Fruit fly (Drosophila melanogaster): ENCODE data around the gene gdl-ORF39.
A peak's percentile ranks its signal among the peaks of the same experiment; 100 is the strongest.

The gdl-ORF39 gene

DNA sequence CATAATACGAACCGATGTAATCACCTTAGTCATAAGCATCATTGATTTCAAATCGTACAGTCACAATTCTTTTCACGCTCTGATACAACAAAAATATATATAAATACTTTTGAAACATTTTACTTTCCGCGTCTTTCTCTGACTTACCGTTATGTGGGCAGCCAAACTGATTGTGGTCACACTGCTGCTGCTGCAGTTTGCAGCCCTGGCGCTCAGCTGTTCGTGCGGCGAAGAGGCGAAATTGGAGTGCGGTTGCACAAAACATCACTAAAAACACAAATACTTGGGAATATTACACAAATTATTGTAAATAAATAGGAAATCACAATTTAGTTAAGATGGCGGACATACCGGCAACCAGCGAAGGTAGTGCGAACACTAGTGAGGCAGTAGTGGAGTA lies at the start of gene gdl-ORF39, which contains the start of gene gdl:
Gene gdl-ORF39, plus strand, starts transcription at position 48 of the 400 bp plus-strand sequence.
Gene gdl, plus strand, starts transcription at position 48 of the 400 bp plus-strand sequence.
- TF ChIP-seq CG8478 (optimal IDR thresholded peaks at IDR 0.05) (no peak), CTCF (optimal IDR thresholded peaks at IDR 0.05) (no peak)

- no peak for TF ChIP-seq CTCF (optimal IDR thresholded peaks at IDR 0.05)
These were observed 35.2 kb upstream of the gdl-ORF39 start, which contains the start of gene cocoon for dm6 chr3L:15474010-15474409. cocoon (minus strand) TSS chr3L:15474110.

- TF ChIP-seq CG8478 (optimal IDR thresholded peaks at IDR 0.05): no peak
- TF ChIP-seq CTCF (optimal IDR thresholded peaks at IDR 0.05): no peak
These were observed 23.9 kb upstream of the gdl-ORF39 start, which contains the start of gene Ran-like for dm6 chr3L:15485302-15485701. Ran-like (minus strand) TSS chr3L:15485402.

dm6 chr3L:15493886-15494598 lies 15.2 kb upstream of the gdl-ORF39 start:
- TF ChIP-seq CG8478 (optimal IDR thresholded peaks at IDR 0.05) (no peak), CTCF (optimal IDR thresholded peaks at IDR 0.05) (no peak)

DNA sequence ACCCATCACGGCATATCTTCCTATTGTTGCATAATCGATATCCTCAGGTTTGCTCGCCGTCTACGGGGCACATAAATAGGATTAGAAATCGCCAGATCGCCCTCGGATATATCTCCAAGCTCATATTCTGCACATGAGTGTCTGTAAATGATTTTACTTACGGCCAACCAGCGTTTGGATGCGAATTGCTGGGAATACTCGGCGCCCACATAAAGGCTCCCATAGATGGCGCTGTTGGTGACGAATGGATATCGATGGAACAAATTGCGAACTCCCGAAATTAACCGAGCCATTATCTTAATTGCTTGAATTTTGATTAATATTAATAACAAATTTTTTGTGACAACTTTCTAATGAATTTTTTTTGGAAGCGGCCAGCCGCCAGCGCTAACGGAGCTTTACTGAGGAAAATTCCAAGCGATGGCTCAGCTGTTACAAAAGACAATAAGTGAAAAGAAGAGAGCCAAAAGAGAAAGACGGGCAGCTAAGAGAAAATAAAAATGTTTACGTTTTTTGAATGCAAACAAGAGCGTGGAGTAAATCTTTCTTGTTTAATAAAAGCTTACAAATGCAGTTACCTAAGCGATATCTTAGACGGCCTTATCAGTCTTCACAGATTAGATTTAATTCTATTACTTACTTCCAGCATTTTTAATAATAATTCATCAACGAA lies 14.5 kb upstream of the gdl-ORF39 start:
- TF ChIP-seq CTCF (optimal IDR thresholded peaks at IDR 0.05) (peak; percentile 54 to 68), CG8478 (optimal IDR thresholded peaks at IDR 0.05) (no peak)

DNA sequence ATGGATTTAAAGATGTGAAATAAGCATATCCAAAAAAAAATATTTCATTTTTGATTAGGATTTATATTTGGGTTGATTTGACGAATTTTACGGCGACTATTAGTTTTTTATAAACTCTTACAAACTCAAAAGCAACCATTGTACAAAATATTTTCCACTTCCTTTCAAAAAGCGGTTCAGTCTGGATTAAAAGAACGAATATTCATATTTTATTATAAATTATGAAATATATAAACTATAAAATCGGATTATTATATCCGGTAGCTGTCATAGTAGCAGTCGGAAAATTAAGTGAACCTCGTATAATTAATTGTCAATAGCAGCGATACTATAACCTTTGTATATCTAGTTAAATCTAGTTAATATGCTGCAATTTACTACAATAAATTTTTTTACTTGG lies 13.8 kb upstream of the gdl-ORF39 start, which contains the start of gene CG12355:
Gene CG12355, minus strand, starts transcription at position 101 of the 400 bp plus-strand sequence.
- TF ChIP-seq CG8478 (optimal IDR thresholded peaks at IDR 0.05) (no peak), CTCF (optimal IDR thresholded peaks at IDR 0.05) (no peak)

DNA sequence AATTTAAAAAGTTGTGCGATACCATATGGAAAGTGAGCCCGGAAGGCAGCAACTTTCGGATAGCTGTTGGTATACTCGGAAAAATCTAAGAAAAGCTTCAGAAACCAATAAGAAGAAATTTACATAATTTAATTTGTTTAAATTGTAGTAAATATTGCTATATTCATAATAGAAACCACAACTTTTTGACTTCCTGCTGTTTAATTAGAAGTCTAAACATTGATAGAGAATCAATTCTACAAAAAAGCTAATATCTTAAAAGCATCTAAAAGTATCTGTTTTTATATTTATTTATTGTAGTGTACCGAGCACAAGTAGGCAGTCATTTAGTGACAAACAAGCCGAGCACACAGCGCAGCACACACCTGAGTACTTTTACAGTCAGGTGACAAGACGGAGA lies 13.0 kb upstream of the gdl-ORF39 start, which contains the start of gene CG13455:
Gene CG13455, plus strand, starts transcription at position 301 of the 400 bp plus-strand sequence.
- TF ChIP-seq CTCF (optimal IDR thresholded peaks at IDR 0.05) (no peak), CG8478 (optimal IDR thresholded peaks at IDR 0.05) (no peak)

- no peak for TF ChIP-seq CTCF (optimal IDR thresholded peaks at IDR 0.05)
- TF ChIP-seq CG8478 (optimal IDR thresholded peaks at IDR 0.05): no peak
These were observed 11.3 kb upstream of the gdl-ORF39 start, which contains the start of gene CG7276 for dm6 chr3L:15497902-15498301. CG7276 (plus strand) TSS chr3L:15498202.

dm6 chr3L:15498745-15499144 lies 10.5 kb upstream of the gdl-ORF39 start, which contains the start of gene CG7275:
CG7275 (plus strand) TSS chr3L:15498959.
- TF ChIP-seq CG8478 (optimal IDR thresholded peaks at IDR 0.05) (no peak), CTCF (optimal IDR thresholded peaks at IDR 0.05) (no peak)

DNA sequence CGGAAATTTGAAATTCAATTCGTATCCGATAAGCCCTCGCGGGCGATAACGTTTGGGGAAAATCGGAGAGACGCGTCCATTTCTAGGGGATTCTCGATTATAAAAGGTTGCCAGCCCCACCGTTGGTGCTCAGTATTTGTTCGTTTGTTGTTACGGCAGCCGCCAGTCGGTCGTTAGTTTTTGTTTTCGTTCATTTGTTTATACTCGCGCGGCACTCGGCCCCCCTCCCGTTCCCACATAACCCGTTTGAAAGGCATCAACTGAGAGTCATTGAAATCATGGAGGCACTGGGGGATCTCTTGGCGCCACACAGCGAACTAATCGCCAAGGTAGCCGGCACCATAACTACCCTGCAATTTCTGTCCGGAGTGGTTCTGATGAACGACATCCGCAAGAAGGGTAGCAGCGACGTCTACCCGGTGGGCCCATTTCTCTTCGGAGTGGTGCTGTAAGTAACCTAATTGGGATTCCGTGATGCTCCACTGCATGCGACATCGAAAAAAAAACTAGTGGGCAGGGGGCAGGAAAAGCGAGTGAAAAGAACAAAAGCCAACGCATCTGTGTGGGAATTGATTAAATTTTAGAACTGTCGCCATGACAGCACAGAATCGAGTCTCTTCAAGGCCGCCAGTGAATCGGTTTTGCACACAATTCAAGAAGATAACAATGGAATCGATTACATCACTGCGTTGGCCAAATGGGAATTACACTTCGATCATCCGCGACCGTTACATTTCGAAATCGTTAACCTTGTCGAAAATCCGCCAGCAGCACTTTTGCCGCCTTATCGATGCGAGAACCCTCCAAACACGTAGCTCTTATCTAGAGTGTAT lies 8.2 kb upstream of the gdl-ORF39 start, which contains the start of gene CG7272:
Gene CG7272, plus strand, starts transcription at position 126 of the 833 bp plus-strand sequence.
- no peak for TF ChIP-seq CG8478 (optimal IDR thresholded peaks at IDR 0.05)
- TF ChIP-seq CTCF (optimal IDR thresholded peaks at IDR 0.05): no peak

dm6 chr3L:15501646-15501972 lies 7.6 kb upstream of the gdl-ORF39 start:
- TF ChIP-seq CG8478 (optimal IDR thresholded peaks at IDR 0.05) (no peak), CTCF (optimal IDR thresholded peaks at IDR 0.05) (no peak)

- TF ChIP-seq CTCF (optimal IDR thresholded peaks at IDR 0.05) (no peak), CG8478 (optimal IDR thresholded peaks at IDR 0.05) (no peak)
These were observed 7.0 kb upstream of the gdl-ORF39 start for dm6 chr3L:15502256-15502655.

- TF ChIP-seq CG8478 (optimal IDR thresholded peaks at IDR 0.05) (no peak), CTCF (optimal IDR thresholded peaks at IDR 0.05) (no peak)
These were observed 4.6 kb upstream of the gdl-ORF39 start, which contains the start of gene CG7857 for dm6 chr3L:15504687-15505086. CG7857 (minus strand) TSS chr3L:15504894.

DNA sequence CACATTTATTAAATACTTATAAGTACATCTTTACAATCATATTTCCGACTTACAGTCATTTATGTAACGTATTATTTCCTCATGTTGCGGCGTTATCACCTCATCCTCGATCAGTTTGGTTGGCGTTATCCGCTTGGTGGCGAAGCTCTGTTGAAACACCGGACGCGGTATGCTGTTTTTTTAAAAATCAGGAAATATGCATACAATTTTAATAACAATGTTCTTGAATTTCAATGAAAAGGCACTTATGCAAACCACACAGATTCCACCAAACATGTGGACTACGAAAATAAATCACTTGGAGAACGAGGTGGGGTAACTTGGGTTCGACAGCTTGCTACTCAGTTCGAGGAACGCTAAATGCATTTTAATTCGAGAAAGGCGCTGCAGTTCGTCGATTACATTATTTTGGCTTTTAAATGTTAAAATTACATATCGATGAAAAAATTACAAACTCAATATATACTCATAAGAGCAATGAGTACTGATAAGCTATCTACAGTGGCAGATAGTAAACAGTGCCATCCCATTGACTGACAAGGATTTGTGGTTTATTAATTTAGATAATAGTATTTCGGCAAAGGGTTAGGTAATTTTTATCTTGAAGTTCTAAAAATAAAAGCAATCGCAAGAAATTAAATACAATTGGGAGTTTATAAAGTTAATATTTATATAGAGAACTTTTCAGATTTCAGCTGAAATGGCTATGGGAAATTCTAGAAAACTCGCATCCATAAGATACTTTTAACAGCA lies 2.9 kb upstream of the gdl-ORF39 start:
- TF ChIP-seq CTCF (optimal IDR thresholded peaks at IDR 0.05) (no peak), CG8478 (optimal IDR thresholded peaks at IDR 0.05) (no peak)
